Fruit fly (Drosophila melanogaster): ENCODE data around the gene wrm1.
A peak's percentile ranks its signal among the peaks of the same experiment; 100 is the strongest.

The wrm1 gene

DNA sequence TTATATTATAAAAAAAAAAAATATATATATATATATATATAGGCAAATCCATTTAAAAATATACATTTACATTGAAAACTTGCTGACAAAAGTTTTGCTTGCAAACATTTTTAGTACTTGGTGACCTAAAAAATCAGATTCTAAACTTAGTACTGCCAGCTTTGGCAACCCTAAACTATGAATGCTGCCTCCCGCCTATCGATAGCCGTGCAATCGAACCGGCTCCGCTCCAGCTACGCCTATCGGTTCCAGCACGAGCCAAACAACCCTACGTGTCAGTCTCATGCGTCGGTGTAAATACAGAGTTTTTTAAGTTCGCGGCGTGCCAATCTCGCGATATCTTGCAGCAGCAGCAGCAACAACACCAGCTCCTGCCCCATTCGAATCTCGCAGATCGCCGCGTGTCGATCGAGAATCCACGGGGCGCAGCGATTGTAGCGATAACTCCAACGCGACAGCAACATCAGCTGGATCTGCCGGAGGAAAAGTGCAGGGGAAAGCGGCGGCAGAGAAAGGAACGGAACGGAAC is 25.4 kb upstream of the wrm1 start, which contains the start of gene Sec63 (continued):
- TF ChIP-seq sc (optimal IDR thresholded peaks at IDR 0.05) (no peak), sc (GFP tag; optimal IDR thresholded peaks at IDR 0.05) (peak; percentile 4), pros (GFP tag; optimal IDR thresholded peaks at IDR 0.05) (no peak), dati (GFP tag; IDR thresholded peaks at IDR 0.05) (no peak), nerfin-2 (GFP tag; IDR thresholded peaks at IDR 0.05; ENCODE audit: partially characterized antibody) (peak; percentile 85), Stat92E (GFP tag; optimal IDR thresholded peaks at IDR 0.05) (no peak), PHDP (tag; optimal IDR thresholded peaks at IDR 0.05) (no peak), YL-1 (GFP tag; optimal IDR thresholded peaks at IDR 0.05) (no peak), CG3407 (GFP tag; optimal IDR thresholded peaks at IDR 0.05) (no peak), ranshi (GFP tag; IDR thresholded peaks at IDR 0.05) (0 out of 2 replicates have a peak, but pooled peaks have one; percentile 32), CG10209 (GFP tag; optimal IDR thresholded peaks at IDR 0.05) (peak; percentile 62), Sin3A (optimal IDR thresholded peaks at IDR 0.05) (peak; percentile 59), CG17829 (tag; optimal IDR thresholded peaks at IDR 0.05) (peak; percentile 20), Hmr (GFP tag; optimal IDR thresholded peaks at IDR 0.05) (peak; percentile 67), wor (GFP tag; IDR thresholded peaks at IDR 0.05) (no peak), Rfx (GFP tag; IDR thresholded peaks at IDR 0.05) (peak; percentile 80), pzg (GFP tag; optimal IDR thresholded peaks at IDR 0.05) (peak; percentile 77), CG6689 (GFP tag; IDR thresholded peaks at IDR 0.05) (peak; percentile 79), gcm (GFP tag; optimal IDR thresholded peaks at IDR 0.05) (peak; percentile 3), CG6254 (GFP tag; optimal IDR thresholded peaks at IDR 0.05) (peak; percentile 15), her (GFP tag; optimal IDR thresholded peaks at IDR 0.05) (no peak), Dll (GFP tag; IDR thresholded peaks at IDR 0.05; ENCODE audit: partially characterized antibody) (peak; percentile 74), Antp (GFP tag; optimal IDR thresholded peaks at IDR 0.05) (peak; percentile 35), sqz (GFP tag; optimal IDR thresholded peaks at IDR 0.05) (no peak), jing (GFP tag; optimal IDR thresholded peaks at IDR 0.05) (no peak), schlank (tag; optimal IDR thresholded peaks at IDR 0.05) (no peak), CG4328 (GFP tag; optimal IDR thresholded peaks at IDR 0.05) (no peak), Lim3 (GFP tag; IDR thresholded peaks at IDR 0.05) (no peak), ham (GFP tag; IDR thresholded peaks at IDR 0.05) (no peak), ken (GFP tag; IDR thresholded peaks at IDR 0.05) (peak; percentile 48; the same call in 1 of the 3 replicates), CG14014 (GFP tag; IDR thresholded peaks at IDR 0.05) (peak; percentile 66), CG1832 (GFP tag; optimal IDR thresholded peaks at IDR 0.05) (no peak), tll (GFP tag; optimal IDR thresholded peaks at IDR 0.05) (no peak), sr (GFP tag; IDR thresholded peaks at IDR 0.05) (no peak), vfl (GFP tag; optimal IDR thresholded peaks at IDR 0.05) (peak; percentile 4), Six4 (GFP tag; optimal IDR thresholded peaks at IDR 0.05) (no peak), al (GFP tag; IDR thresholded peaks at IDR 0.05) (peak; percentile 62), luna (GFP tag; optimal IDR thresholded peaks at IDR 0.05) (peak; percentile 22), Dref (GFP tag; IDR thresholded peaks at IDR 0.05) (peak; percentile 95), CG18619 (GFP tag; optimal IDR thresholded peaks at IDR 0.05) (peak; percentile 35), Aef1 (GFP tag; IDR thresholded peaks at IDR 0.05) (no peak; the same call in 2 of the 3 replicates), chn (GFP tag; optimal IDR thresholded peaks at IDR 0.05) (peak; percentile 57), CG1603 (tag; optimal IDR thresholded peaks at IDR 0.05) (peak; percentile 54), CG12744 (GFP tag; optimal IDR thresholded peaks at IDR 0.05) (no peak), CG9727 (GFP tag; optimal IDR thresholded peaks at IDR 0.05) (peak; percentile 20), yki (optimal IDR thresholded peaks at IDR 0.05) (no peak), Dip3 (GFP tag; optimal IDR thresholded peaks at IDR 0.05) (peak; percentile 58), ems (GFP tag; optimal IDR thresholded peaks at IDR 0.05) (peak; percentile 24), CG31441 (GFP tag; IDR thresholded peaks at IDR 0.05) (peak; percentile 51; the same call in 1 of the 2 replicates), dpn (GFP tag; optimal IDR thresholded peaks at IDR 0.05) (peak; percentile 41 to 63), B-H1 (GFP tag; IDR thresholded peaks at IDR 0.05) (no peak)

Measured in whole organism, embryonic.